Worm (Caenorhabditis elegans): ENCODE results near the gene ZC250.2.

The ZC250.2 gene

ce11 chrV:5782687-5783086 is 9.4 kb upstream of the ZC250.2 start, which contains the start of gene fbxa-183:
TSS of gene fbxa-183 (minus strand) at chrV:5782787.
- no peak for TF ChIP-seq unc-62 (GFP tag; optimal IDR thresholded peaks at IDR 0.05)
- TF ChIP-seq nhr-237 (tag; optimal IDR thresholded peaks at IDR 0.05): no peak
- TF ChIP-seq F13H6.1 (tag; optimal IDR thresholded peaks at IDR 0.05): no peak

ce11 chrV:5785372-5785771 is 6.8 kb upstream of the ZC250.2 start, which contains the start of gene F44E7.7:
TSS of gene F44E7.7 (minus strand) at chrV:5785472.
- TF ChIP-seq unc-39 (tag; optimal IDR thresholded peaks at IDR 0.05) (no peak), dmd-4 (tag; optimal IDR thresholded peaks at IDR 0.05) (no peak), snpc-4 (tag; optimal IDR thresholded peaks at IDR 0.05) (no peak), Y55F3AM.14 (GFP tag; optimal IDR thresholded peaks at IDR 0.05) (no peak), nhr-23 (tag; optimal IDR thresholded peaks at IDR 0.05) (no peak), crh-2 (tag; optimal IDR thresholded peaks at IDR 0.05) (no peak), skn-1 (tag; optimal IDR thresholded peaks at IDR 0.05) (no peak), ZK546.5 (tag; optimal IDR thresholded peaks at IDR 0.05) (no peak), gmeb-1 (tag; optimal IDR thresholded peaks at IDR 0.05) (no peak), aly-2 (tag; optimal IDR thresholded peaks at IDR 0.05) (no peak), lsy-2 (tag; optimal IDR thresholded peaks at IDR 0.05) (no peak), nhr-11 (tag; optimal IDR thresholded peaks at IDR 0.05) (no peak), alr-1 (tag; optimal IDR thresholded peaks at IDR 0.05) (no peak), mbf-1 (tag; optimal IDR thresholded peaks at IDR 0.05) (no peak), egl-27 (tag; optimal IDR thresholded peaks at IDR 0.05) (no peak), blmp-1 (tag; optimal IDR thresholded peaks at IDR 0.05; ENCODE audit: insufficient read depth) (no peak), lin-11 (tag; optimal IDR thresholded peaks at IDR 0.05) (no peak), mdl-1 (tag; optimal IDR thresholded peaks at IDR 0.05) (no peak), ceh-16 (tag; optimal IDR thresholded peaks at IDR 0.05) (no peak)

- no peak for TF ChIP-seq lin-39 (tag; optimal IDR thresholded peaks at IDR 0.05)
- no peak for TF ChIP-seq ama-1 (optimal IDR thresholded peaks at IDR 0.05)
- TF ChIP-seq peb-1 (tag; optimal IDR thresholded peaks at IDR 0.05): no peak
- no peak for TF ChIP-seq R02D3.7 (tag; optimal IDR thresholded peaks at IDR 0.05)
- peak; percentile 20 for TF ChIP-seq sma-9 (GFP tag; optimal IDR thresholded peaks at IDR 0.05)
- no peak for TF ChIP-seq sma-9 (tag; optimal IDR thresholded peaks at IDR 0.05)
- no peak for TF ChIP-seq nhr-21 (tag; optimal IDR thresholded peaks at IDR 0.05)
- TF ChIP-seq fos-1 (tag; optimal IDR thresholded peaks at IDR 0.05): peak; percentile 18
- TF ChIP-seq lin-11 (tag; optimal IDR thresholded peaks at IDR 0.05): no peak
- TF ChIP-seq Y55F3AM.14 (GFP tag; optimal IDR thresholded peaks at IDR 0.05): no peak
- TF ChIP-seq elt-1 (tag; optimal IDR thresholded peaks at IDR 0.05): no peak
- no peak for TF ChIP-seq nhr-12 (tag; optimal IDR thresholded peaks at IDR 0.05)
- TF ChIP-seq nhr-6 (tag; optimal IDR thresholded peaks at IDR 0.05): no peak
- peak in 1 of 2 experiments; percentile 10 for TF ChIP-seq lsy-2 (tag; optimal IDR thresholded peaks at IDR 0.05)
These were observed 3.5 kb upstream of the ZC250.2 start for ce11 chrV:5788650-5789049.

- TF ChIP-seq gmeb-1 (tag; optimal IDR thresholded peaks at IDR 0.05) (peak; percentile 86), nhr-25 (tag; optimal IDR thresholded peaks at IDR 0.05) (peak; percentile 70), R02D3.7 (tag; optimal IDR thresholded peaks at IDR 0.05) (peak; percentile 7), alr-1 (tag; optimal IDR thresholded peaks at IDR 0.05) (no peak), ama-1 (optimal IDR thresholded peaks at IDR 0.05) (no peak), Y55F3AM.14 (GFP tag; optimal IDR thresholded peaks at IDR 0.05) (peak; percentile 44), fos-1 (tag; optimal IDR thresholded peaks at IDR 0.05) (peak; percentile 66), ztf-11 (tag; optimal IDR thresholded peaks at IDR 0.05) (peak; percentile 16), lin-39 (tag; optimal IDR thresholded peaks at IDR 0.05) (no peak), nhr-6 (tag; optimal IDR thresholded peaks at IDR 0.05) (peak; percentile 18), ztf-1 (GFP tag; conservative IDR thresholded peaks at IDR 0.05) (no peak), skn-1 (tag; optimal IDR thresholded peaks at IDR 0.05) (no peak), C34F6.9 (tag; optimal IDR thresholded peaks at IDR 0.05) (peak; percentile 87), zag-1 (tag; optimal IDR thresholded peaks at IDR 0.05) (peak; percentile 33), egl-27 (tag; optimal IDR thresholded peaks at IDR 0.05) (peak; percentile 47), unc-39 (tag; optimal IDR thresholded peaks at IDR 0.05) (no peak), lin-13 (GFP tag; optimal IDR thresholded peaks at IDR 0.05) (peak; percentile 86), ceh-82 (tag; optimal IDR thresholded peaks at IDR 0.05) (peak; percentile 63), sma-3 (GFP tag; optimal IDR thresholded peaks at IDR 0.05) (peak; percentile 90), blmp-1 (tag; optimal IDR thresholded peaks at IDR 0.05; ENCODE audit: insufficient read depth) (peak; percentile 7), nhr-11 (tag; optimal IDR thresholded peaks at IDR 0.05) (no peak), sem-4 (tag; optimal IDR thresholded peaks at IDR 0.05) (peak; percentile 64), unc-55 (GFP tag; optimal IDR thresholded peaks at IDR 0.05) (peak; percentile 90), nhr-21 (tag; optimal IDR thresholded peaks at IDR 0.05) (peak; percentile 58), peb-1 (tag; optimal IDR thresholded peaks at IDR 0.05) (no peak), lsy-2 (tag; optimal IDR thresholded peaks at IDR 0.05) (peak; percentile 73 to 91), dmd-4 (tag; optimal IDR thresholded peaks at IDR 0.05) (no peak), aly-2 (tag; optimal IDR thresholded peaks at IDR 0.05) (no peak), elt-1 (tag; optimal IDR thresholded peaks at IDR 0.05) (no peak), ceh-16 (tag; optimal IDR thresholded peaks at IDR 0.05) (no peak), crh-2 (tag; optimal IDR thresholded peaks at IDR 0.05) (peak; percentile 69), mbf-1 (tag; optimal IDR thresholded peaks at IDR 0.05) (no peak), ztf-4 (tag; optimal IDR thresholded peaks at IDR 0.05) (no peak), unc-62 (GFP tag; optimal IDR thresholded peaks at IDR 0.05) (no peak)
These were observed 1.4 kb upstream of the ZC250.2 start, which contains the start of the genes nhr-142 and F44E7.9 for ce11 chrV:5790497-5791280. TSS of gene nhr-142 (minus strand) at chrV:5790553. TSS of gene F44E7.9 (plus strand) at chrV:5791230.
